Fruit fly (Drosophila melanogaster): ENCODE data around the gene CG10949.

The CG10949 gene

dm6 chr2L:20390004-20390403, 26.7 kb downstream of the CG10949 start (continued):
- TF ChIP-seq tio (GFP tag; optimal IDR thresholded peaks at IDR 0.05) (no peak), ham (GFP tag; IDR thresholded peaks at IDR 0.05) (no peak), nerfin-2 (GFP tag; IDR thresholded peaks at IDR 0.05; ENCODE audit: partially characterized antibody) (no peak), CG6791 (GFP tag; IDR thresholded peaks at IDR 0.05; ENCODE audit: partially characterized antibody) (no peak), Abd-B (GFP tag; optimal IDR thresholded peaks at IDR 0.05) (no peak), D (optimal IDR thresholded peaks at IDR 0.05) (no peak), D (GFP tag; optimal IDR thresholded peaks at IDR 0.05) (no peak), tna (GFP tag; IDR thresholded peaks at IDR 0.05; ENCODE audit: partially characterized antibody) (no peak), CG17361 (GFP tag; IDR thresholded peaks at IDR 0.05) (no peak), btn (GFP tag; optimal IDR thresholded peaks at IDR 0.05) (no peak), CG12219 (GFP tag; optimal IDR thresholded peaks at IDR 0.05) (peak; percentile 8), CG9817 (tag; optimal IDR thresholded peaks at IDR 0.05) (no peak), CG13424 (tag; optimal IDR thresholded peaks at IDR 0.05) (peak; percentile 29), YL-1 (GFP tag; optimal IDR thresholded peaks at IDR 0.05) (no peak), CG31388 (GFP tag; optimal IDR thresholded peaks at IDR 0.05) (no peak), repo (GFP tag; optimal IDR thresholded peaks at IDR 0.05) (no peak), ind (GFP tag; optimal IDR thresholded peaks at IDR 0.05) (no peak), CG6175 (GFP tag; IDR thresholded peaks at IDR 0.05) (no peak), Fer3 (tag; optimal IDR thresholded peaks at IDR 0.05) (peak; percentile 31), vvl (GFP tag; IDR thresholded peaks at IDR 0.05) (no peak), CG17359 (tag; optimal IDR thresholded peaks at IDR 0.05) (no peak), grau (tag; optimal IDR thresholded peaks at IDR 0.05) (peak; percentile 4), Mrtf (GFP tag; IDR thresholded peaks at IDR 0.05) (no peak), prd (optimal IDR thresholded peaks at IDR 0.05) (no peak), prd (GFP tag; IDR thresholded peaks at IDR 0.05) (no peak), CG2889 (GFP tag; IDR thresholded peaks at IDR 0.05) (no peak), gsb (GFP tag; IDR thresholded peaks at IDR 0.05) (no peak), kay (GFP tag; optimal IDR thresholded peaks at IDR 0.05) (no peak), Meics (GFP tag; optimal IDR thresholded peaks at IDR 0.05) (peak; percentile 15), CG2202 (tag; optimal IDR thresholded peaks at IDR 0.05) (no peak), CG15696 (tag; optimal IDR thresholded peaks at IDR 0.05) (no peak), Oaz (GFP tag; IDR thresholded peaks at IDR 0.05) (no peak), stc (GFP tag; IDR thresholded peaks at IDR 0.05) (no peak), tll (GFP tag; optimal IDR thresholded peaks at IDR 0.05) (no peak), trem (tag; optimal IDR thresholded peaks at IDR 0.05) (no peak), CG10431 (GFP tag; optimal IDR thresholded peaks at IDR 0.05) (no peak), slp2 (GFP tag; optimal IDR thresholded peaks at IDR 0.05) (no peak), CG33213 (GFP tag; optimal IDR thresholded peaks at IDR 0.05) (no peak), ro (GFP tag; IDR thresholded peaks at IDR 0.05) (no peak), unc-4 (GFP tag; IDR thresholded peaks at IDR 0.05; ENCODE audit: partially characterized antibody) (no peak), CG43689 (GFP tag; IDR thresholded peaks at IDR 0.05) (no peak), CG11504 (tag; optimal IDR thresholded peaks at IDR 0.05) (peak; percentile 45), bab2 (GFP tag; optimal IDR thresholded peaks at IDR 0.05) (no peak), sima (GFP tag; optimal IDR thresholded peaks at IDR 0.05) (no peak), Vsx1 (GFP tag; optimal IDR thresholded peaks at IDR 0.05) (peak; percentile 7), ssp (GFP tag; IDR thresholded peaks at IDR 0.05) (no peak), CG3281 (GFP tag; optimal IDR thresholded peaks at IDR 0.05) (peak; percentile 47), CG4360 (GFP tag; IDR thresholded peaks at IDR 0.05) (no peak), Kr (GFP tag; optimal IDR thresholded peaks at IDR 0.05) (no peak), zfh2 (GFP tag; optimal IDR thresholded peaks at IDR 0.05) (no peak), odd (GFP tag; optimal IDR thresholded peaks at IDR 0.05) (peak; percentile 45), dm (GFP tag; optimal IDR thresholded peaks at IDR 0.05) (no peak), pnt (GFP tag; optimal IDR thresholded peaks at IDR 0.05) (no peak)
